Worm (Caenorhabditis elegans) whole organism, L3 larva: Measurements from ENCODE around the gene gap-1.

ENCODE experiments used
- egl-5 ChIP-seq: fragments of 150-350 bp; optimal IDR thresholded peaks from 2 replicates; lab custom pipeline; 2017; ENCODE audit warnings: missing biosample characterization, missing genetic modification reagents, missing genetic modification characterization, inconsistent platforms
- elt-1 ChIP-seq: fragments of 150-350 bp; optimal IDR thresholded peaks from 2 replicates; lab custom pipeline; 2014; ENCODE audit warnings: missing biosample characterization, missing genetic modification characterization
- fkh-10 ChIP-seq: sonication (generic microtip); optimal IDR thresholded peaks from 2 replicates; lab custom pipeline; 2017; ENCODE audit warnings: missing biosample characterization, missing genetic modification reagents, missing genetic modification characterization
- mml-1 ChIP-seq: fragments of 150-350 bp; sonication (generic microtip); optimal IDR thresholded peaks from 3 replicates; lab custom pipeline; 2014; ENCODE audit warnings: missing biosample characterization, missing genetic modification characterization
- nhr-12 ChIP-seq: fragments of 150-350 bp; optimal IDR thresholded peaks from 2 replicates; lab custom pipeline; 2014; ENCODE audit warnings: missing biosample characterization, missing genetic modification characterization
- ztf-4 ChIP-seq: fragments of 150-350 bp; optimal IDR thresholded peaks from 2 replicates; lab custom pipeline; 2014; ENCODE audit warnings: missing biosample characterization, missing genetic modification characterization

- peak; percentile 7 for TF ChIP-seq elt-1 (tag; lab: Kevin White, UChicago)
- TF ChIP-seq egl-5 (tag; lab: Kevin White, UChicago): peak; percentile 3
- no peak for TF ChIP-seq ztf-4
- TF ChIP-seq mml-1 (tag; lab: Kevin White, UChicago): no peak
- no peak for TF ChIP-seq nhr-12 (tag; lab: Kevin White, UChicago)
- peak; percentile 46 for TF ChIP-seq fkh-10 (GFP tag; lab: Kevin White, UChicago)
Measured at ce11 chrX:2237438-2237961, 45.2 kb downstream of the gap-1 start, which contains the start of gene vha-15.
